Fruit fly (Drosophila melanogaster) whole organism, embryonic: Measurements from ENCODE around the gene Reg-2.

Experiments
- Abd-B ChIP-seq: fragments of 200-800 bp; sonication (Bioruptor generic); optimal IDR thresholded peaks from 2 replicates; lab custom pipeline; 2018; ENCODE audit warnings: missing biosample characterization, mild to moderate bottlenecking, missing genetic modification characterization, moderate library complexity
- Adf1 ChIP-seq: fragments of 200-800 bp; sonication (Bioruptor generic); IDR thresholded peaks from 2 replicates; pipeline ENCODE4 v1.3.6; 2022; ENCODE audit warnings: missing biosample characterization, missing genetic modification characterization
- Blimp-1 ChIP-seq: fragments of 200-800 bp; sonication (Bioruptor generic); optimal IDR thresholded peaks from 3 replicates; lab custom pipeline; 2018; ENCODE audit warnings: missing biosample characterization, missing genetic modification characterization, mild to moderate bottlenecking, moderate library complexity, missing genetic modification reagents
- C15 ChIP-seq: fragments of 200-800 bp; sonication (Bioruptor generic); IDR thresholded peaks from 3 replicates; pipeline ENCODE4 v1.3.6; 2022; ENCODE audit warnings: missing biosample characterization, missing genetic modification characterization
- CG10654 ChIP-seq: fragments of 200-800 bp; sonication (Bioruptor generic); optimal IDR thresholded peaks from 2 replicates; lab custom pipeline; 2016; ENCODE audit warnings: missing biosample characterization, missing genetic modification characterization
- CG11085 ChIP-seq: fragments of 200-800 bp; sonication (Bioruptor generic); IDR thresholded peaks from 2 replicates; pipeline ENCODE4 v1.3.6; 2022; ENCODE audit warnings: missing biosample characterization, missing genetic modification characterization
- CG12155 ChIP-seq: fragments of 200-800 bp; sonication (Bioruptor generic); optimal IDR thresholded peaks from 3 replicates; lab custom pipeline; 2016; ENCODE audit warnings: missing biosample characterization, missing genetic modification characterization
- CG13123 ChIP-seq: fragments of 200-800 bp; sonication (Bioruptor generic); optimal IDR thresholded peaks from 2 replicates; lab custom pipeline; 2016; ENCODE audit warnings: missing biosample characterization, missing genetic modification characterization
- CG13424 ChIP-seq: fragments of 200-800 bp; sonication (Bioruptor generic); optimal IDR thresholded peaks from 2 replicates; lab custom pipeline; 2019; ENCODE audit warnings: missing biosample characterization, mild to moderate bottlenecking, missing genetic modification characterization, moderate library complexity
- CG14014 ChIP-seq: fragments of 200-800 bp; sonication (Bioruptor generic); IDR thresholded peaks from 2 replicates; pipeline ENCODE4 v1.3.6; 2022; ENCODE audit warnings: missing biosample characterization, missing genetic modification characterization
- CG15011 ChIP-seq: fragments of 200-800 bp; sonication (Bioruptor generic); optimal IDR thresholded peaks from 3 replicates; lab custom pipeline; 2018; ENCODE audit warnings: missing biosample characterization, mild to moderate bottlenecking, missing genetic modification characterization
- CG17912 ChIP-seq: fragments of 200-800 bp; sonication (Bioruptor generic); optimal IDR thresholded peaks from 2 replicates; lab custom pipeline; 2018; ENCODE audit warnings: missing biosample characterization, mild to moderate bottlenecking, missing genetic modification characterization
- CG18011 ChIP-seq: fragments of 200-800 bp; sonication (Bioruptor generic); optimal IDR thresholded peaks from 2 replicates; lab custom pipeline; 2017; ENCODE audit warnings: missing biosample characterization, missing genetic modification characterization, mild to moderate bottlenecking, moderate library complexity, missing genotype
- CG31365 ChIP-seq: fragments of 200-800 bp; sonication (Bioruptor generic); optimal IDR thresholded peaks from 2 replicates; lab custom pipeline; 2018; ENCODE audit warnings: missing biosample characterization, mild to moderate bottlenecking, missing genetic modification characterization
- CG31441 ChIP-seq: fragments of 200-800 bp; sonication (Bioruptor generic); IDR thresholded peaks from 2 replicates; pipeline ENCODE4 v1.3.6; 2022; ENCODE audit warnings: missing biosample characterization, missing genetic modification characterization
- CG32532 ChIP-seq: fragments of 200-800 bp; sonication (Bioruptor generic); IDR thresholded peaks from 2 replicates; pipeline ENCODE4 v1.3.6; 2022; ENCODE audit warnings: missing biosample characterization, missing genetic modification characterization
- CG33557 ChIP-seq: fragments of 200-800 bp; sonication (Bioruptor generic); optimal IDR thresholded peaks from 2 replicates; lab custom pipeline; 2019; ENCODE audit warnings: missing biosample characterization, mild to moderate bottlenecking, missing genetic modification characterization, moderate library complexity
- CG34376 ChIP-seq: fragments of 200-800 bp; sonication (Bioruptor generic); optimal IDR thresholded peaks from 2 replicates; lab custom pipeline; 2018; ENCODE audit warnings: missing biosample characterization, mild to moderate bottlenecking, missing genetic modification characterization
- CG3847 ChIP-seq: fragments of 200-800 bp; sonication (Bioruptor generic); IDR thresholded peaks from 2 replicates; pipeline ENCODE4 v1.3.6; 2022; ENCODE audit warnings: missing biosample characterization, missing genetic modification characterization
- CG4282 ChIP-seq: fragments of 200-800 bp; sonication (Bioruptor generic); optimal IDR thresholded peaks from 2 replicates; lab custom pipeline; 2016; ENCODE audit warnings: missing biosample characterization, missing genetic modification characterization
- CG6654 ChIP-seq: fragments of 200-800 bp; sonication (Bioruptor generic); optimal IDR thresholded peaks from 2 replicates; lab custom pipeline; 2017; ENCODE audit warnings: missing biosample characterization, mild to moderate bottlenecking, missing genetic modification characterization
- CG7372 ChIP-seq: fragments of 200-800 bp; sonication (Bioruptor generic); IDR thresholded peaks from 2 replicates; pipeline ENCODE4 v1.3.6; 2022; ENCODE audit warnings: missing biosample characterization, missing genetic modification characterization
- CG9797 ChIP-seq: fragments of 200-800 bp; sonication (Bioruptor generic); optimal IDR thresholded peaks from 3 replicates; lab custom pipeline; 2018; ENCODE audit warnings: missing biosample characterization, mild to moderate bottlenecking, missing genetic modification characterization
- D19A ChIP-seq: fragments of 200-800 bp; optimal IDR thresholded peaks from 3 replicates; lab custom pipeline; 2019; ENCODE audit warnings: missing biosample characterization, mild to moderate bottlenecking, missing genetic modification characterization, moderate library complexity
- Dek ChIP-seq: fragments of 200-800 bp; sonication (Bioruptor generic); optimal IDR thresholded peaks from 3 replicates; lab custom pipeline; 2019; ENCODE audit warnings: missing biosample characterization, mild to moderate bottlenecking, missing genetic modification characterization, moderate library complexity
- Dip2 ChIP-seq: fragments of 200-800 bp; sonication (Bioruptor generic); IDR thresholded peaks from 2 replicates; pipeline ENCODE4 v1.3.6; 2022; ENCODE audit warnings: missing biosample characterization, missing genetic modification characterization
- Dref ChIP-seq: fragments of 200-800 bp; sonication (Bioruptor generic); IDR thresholded peaks from 2 replicates; pipeline ENCODE4 v1.3.6; 2022; ENCODE audit warnings: missing biosample characterization, missing genetic modification characterization
- GATAe ChIP-seq: fragments of 200-800 bp; sonication (Bioruptor generic); conservative IDR thresholded peaks from 2 replicates; pipeline ENCODE4 v1.3.6; 2022; ENCODE audit warnings: missing biosample characterization, missing genetic modification characterization
- Hey ChIP-seq: fragments of 200-800 bp; sonication (Bioruptor generic); optimal IDR thresholded peaks from 3 replicates; lab custom pipeline; 2018; ENCODE audit warnings: missing biosample characterization, mild to moderate bottlenecking, missing genetic modification characterization
- MBD-R2 ChIP-seq: fragments of 200-800 bp; sonication (Bioruptor generic); IDR thresholded peaks from 2 replicates; pipeline ENCODE4 v1.3.6; 2022; ENCODE audit warnings: missing biosample characterization, missing genetic modification characterization
- Mrtf ChIP-seq: fragments of 200-800 bp; sonication (Bioruptor generic); IDR thresholded peaks from 3 replicates; pipeline ENCODE4 v1.3.6; 2022; ENCODE audit warnings: missing biosample characterization, missing genetic modification characterization
- NC2α ChIP-seq: fragments of 200-800 bp; sonication (Bioruptor generic); optimal IDR thresholded peaks from 2 replicates; lab custom pipeline; 2016; ENCODE audit warnings: missing biosample characterization, missing genetic modification characterization
- Neu2 ChIP-seq: fragments of 200-800 bp; sonication (Bioruptor generic); optimal IDR thresholded peaks from 3 replicates; lab custom pipeline; 2016; ENCODE audit warnings: missing biosample characterization, missing genetic modification characterization, borderline replicate concordance
- PHDP ChIP-seq: fragments of 200-800 bp; sonication (Bioruptor generic); optimal IDR thresholded peaks from 3 replicates; lab custom pipeline; 2018; ENCODE audit warnings: missing biosample characterization, mild to moderate bottlenecking, missing genetic modification characterization, moderate library complexity
- Usf ChIP-seq: fragments of 200-800 bp; sonication (Bioruptor generic); optimal IDR thresholded peaks from 2 replicates; lab custom pipeline; 2017; ENCODE audit warnings: missing genotype, missing biosample characterization, missing genetic modification characterization
- bab2 ChIP-seq: fragments of 200-800 bp; sonication (Bioruptor generic); optimal IDR thresholded peaks from 2 replicates; lab custom pipeline; 2016; ENCODE audit warnings: missing biosample characterization, missing genetic modification characterization
- ci ChIP-seq: fragments of 200-800 bp; sonication (Bioruptor generic); IDR thresholded peaks from 3 replicates; pipeline ENCODE4 v1.3.6; 2022; ENCODE audit warnings: missing biosample characterization, missing genetic modification characterization
- croc ChIP-seq: fragments of 200-800 bp; sonication (Bioruptor generic); conservative IDR thresholded peaks from 3 replicates; pipeline ENCODE4 v1.3.6; 2022; ENCODE audit warnings: missing biosample characterization, missing genetic modification characterization
- dpn ChIP-seq, 2 experiments: fragments of 200-800 bp; sonication (Bioruptor generic); optimal IDR thresholded peaks; 3 replicates each; lab custom pipeline; 2016; ENCODE audit warnings: missing biosample characterization in 2 of 2, missing genetic modification characterization in 2 of 2
- ewg ChIP-seq: fragments of 200-800 bp; sonication (Bioruptor generic); optimal IDR thresholded peaks from 3 replicates; lab custom pipeline; 2017; ENCODE audit warnings: mild to moderate bottlenecking, missing biosample characterization, missing genetic modification reagents, missing genetic modification characterization
- gcm2 ChIP-seq: fragments of 200-800 bp; sonication (Bioruptor generic); optimal IDR thresholded peaks from 2 replicates; lab custom pipeline; 2016; ENCODE audit warnings: missing biosample characterization, missing genetic modification characterization
- gsb-n ChIP-seq: fragments of 200-800 bp; sonication (Bioruptor generic); optimal IDR thresholded peaks from 3 replicates; lab custom pipeline; 2018; ENCODE audit warnings: missing biosample characterization, mild to moderate bottlenecking, missing genetic modification characterization
- hbn ChIP-seq: fragments of 200-800 bp; sonication (Bioruptor generic); IDR thresholded peaks from 2 replicates; pipeline ENCODE4 v1.3.6; 2022; ENCODE audit warnings: missing biosample characterization, missing genetic modification characterization; ENCODE audit not compliant: partially characterized antibody
- insv ChIP-seq, 2 experiments: fragments of 200-800 bp; sonication (Bioruptor generic); optimal IDR thresholded peaks; 3 replicates each; lab custom pipeline; 2016 to 2018; ENCODE audit warnings: missing biosample characterization in 2 of 2, missing genetic modification characterization in 2 of 2
- jing ChIP-seq: fragments of 200-800 bp; sonication (Bioruptor generic); optimal IDR thresholded peaks from 2 replicates; lab custom pipeline; 2018; ENCODE audit warnings: missing biosample characterization, mild to moderate bottlenecking, missing genetic modification characterization
- nerfin-1 ChIP-seq: fragments of 200-800 bp; sonication (Bioruptor generic); optimal IDR thresholded peaks from 3 replicates; lab custom pipeline; 2019; ENCODE audit warnings: missing biosample characterization, mild to moderate bottlenecking, missing genetic modification characterization, moderate library complexity
- schlank ChIP-seq: fragments of 200-800 bp; sonication (Bioruptor generic); optimal IDR thresholded peaks from 2 replicates; lab custom pipeline; 2018; ENCODE audit warnings: missing biosample characterization, mild to moderate bottlenecking, missing genetic modification characterization
- scrt ChIP-seq: fragments of 200-800 bp; sonication (Bioruptor generic); optimal IDR thresholded peaks from 2 replicates; lab custom pipeline; 2018; ENCODE audit warnings: missing biosample characterization, mild to moderate bottlenecking, missing genetic modification characterization, moderate library complexity
- trem ChIP-seq: fragments of 200-800 bp; optimal IDR thresholded peaks from 3 replicates; lab custom pipeline; 2019; ENCODE audit warnings: missing biosample characterization, mild to moderate bottlenecking, missing genetic modification characterization, moderate library complexity

Reg-2 gene

dm6 chr3L:634319-635015, 28.1 kb upstream of the Reg-2 start (continued):
- TF ChIP-seq insv (GFP tag; optimal IDR thresholded peaks at IDR 0.05; lab: Kevin White, UChicago) (peak; percentile 27 to 59), CG32532 (GFP tag; lab: Robert Waterston, UW) (peak; percentile 78), Dek (tag; lab: Kevin White, UChicago) (peak; percentile 82), CG10654 (GFP tag; lab: Kevin White, UChicago) (peak; percentile 91), gcm2 (peak; percentile 76), CG18011 (GFP tag; lab: Kevin White, UChicago) (peak; percentile 66), CG31365 (peak; percentile 54), Dref (GFP tag; lab: Robert Waterston, UW) (no peak), C15 (GFP tag; lab: Robert Waterston, UW) (0 out of 3 replicates have a peak, but pooled peaks have one; percentile 54), scrt (GFP tag; lab: Kevin White, UChicago) (peak; percentile 72), PHDP (tag; lab: Kevin White, UChicago) (peak; percentile 89), dpn (GFP tag; optimal IDR thresholded peaks at IDR 0.05; lab: Kevin White, UChicago) (peak; percentile 92), trem (tag; lab: Kevin White, UChicago) (peak; percentile 96), CG15011 (peak; percentile 73), Mrtf (GFP tag; lab: Robert Waterston, UW) (peak; percentile 87), gsb-n (peak; percentile 94), CG12155 (GFP tag; lab: Kevin White, UChicago) (peak; percentile 81), Abd-B (GFP tag; lab: Kevin White, UChicago) (peak; percentile 88), bab2 (GFP tag; lab: Kevin White, UChicago) (peak; percentile 92), CG7372 (peak; percentile 68), ci (GFP tag; lab: Robert Waterston, UW) (peak; percentile 97), CG4282 (GFP tag; lab: Kevin White, UChicago) (peak; percentile 81), NC2α (GFP tag; lab: Kevin White, UChicago) (peak; percentile 88), CG14014 (peak; percentile 77), jing (GFP tag; lab: Kevin White, UChicago) (peak; percentile 88), CG13123 (GFP tag; lab: Kevin White, UChicago) (peak; percentile 92), D19A (tag; lab: Kevin White, UChicago) (peak; percentile 89), GATAe (GFP tag; lab: Robert Waterston, UW) (no peak), CG11085 (GFP tag; lab: Robert Waterston, UW) (peak; percentile 70), schlank (tag; lab: Kevin White, UChicago) (peak; percentile 1), CG33557 (peak; percentile 94), Adf1 (GFP tag; lab: Robert Waterston, UW) (peak; percentile 7; the same call in 1 of the 2 replicates), croc (GFP tag; lab: Robert Waterston, UW) (peak; percentile 92), nerfin-1 (tag; lab: Kevin White, UChicago) (peak; percentile 88), Dip2 (GFP tag; lab: Robert Waterston, UW) (0 out of 2 replicates have a peak, but pooled peaks have one; percentile 12), CG3847 (GFP tag; lab: Robert Waterston, UW) (peak; percentile 77), CG9797 (peak; percentile 40), CG6654 (GFP tag; lab: Kevin White, UChicago) (peak; percentile 75), Usf (GFP tag; lab: Kevin White, UChicago) (peak; percentile 76), Hey (tag; lab: Kevin White, UChicago) (peak; percentile 59), hbn (GFP tag; lab: Robert Waterston, UW) (no peak), Neu2 (peak; percentile 68), Blimp-1 (GFP tag; lab: Kevin White, UChicago) (peak; percentile 94), CG34376 (GFP tag; lab: Kevin White, UChicago) (no peak), CG17912 (no peak), ewg (GFP tag; lab: Kevin White, UChicago) (peak; percentile 89), MBD-R2 (GFP tag; lab: Robert Waterston, UW) (no peak; the same call in 1 of the 2 replicates), CG31441 (peak; percentile 90), CG13424 (peak; percentile 93)
